Worm (Caenorhabditis elegans) whole organism, early embryonic: ENCODE results near the gene ugt-43.

Experiments used
- B0310.2 ChIP-seq: sonication (generic microtip); optimal IDR thresholded peaks from 2 replicates; lab custom pipeline; 2016; ENCODE audit warnings: mild to moderate bottlenecking, missing genetic modification characterization, missing compliant biosample characterization
- F13C5.2 ChIP-seq: sonication (generic microtip); optimal IDR thresholded peaks from 2 replicates; lab custom pipeline; 2017; ENCODE audit warnings: mild to moderate bottlenecking, missing genetic modification characterization, inconsistent platforms, missing compliant biosample characterization
- aly-1 ChIP-seq: sonication (generic microtip); optimal IDR thresholded peaks from 2 replicates; lab custom pipeline; 2016; ENCODE audit warnings: missing genetic modification characterization, missing compliant biosample characterization
- ama-1 ChIP-seq: fragments of 150-350 bp; optimal IDR thresholded peaks from 2 replicates; lab custom pipeline; 2014
- ceh-13 ChIP-seq: fragments of 200-800 bp; sonication (Bioruptor generic); optimal IDR thresholded peaks from 2 replicates; lab custom pipeline; 2018; ENCODE audit warnings: mild to moderate bottlenecking, missing genetic modification characterization, missing compliant biosample characterization
- ceh-36 ChIP-seq: sonication (generic microtip); optimal IDR thresholded peaks from 2 replicates; lab custom pipeline; 2016; ENCODE audit warnings: missing genetic modification characterization, inconsistent platforms, missing compliant biosample characterization
- ets-7 ChIP-seq: sonication (generic microtip); optimal IDR thresholded peaks from 2 replicates; lab custom pipeline; 2016; ENCODE audit warnings: missing genotype, missing genetic modification characterization, missing compliant biosample characterization
- flt-1 ChIP-seq: fragments of 200-800 bp; sonication (Bioruptor generic); IDR thresholded peaks from 2 replicates; pipeline ENCODE4 v1.3.6; 2022; ENCODE audit warnings: missing genetic modification characterization, missing compliant biosample characterization
- hmbx-1 ChIP-seq: sonication (generic microtip); optimal IDR thresholded peaks from 2 replicates; lab custom pipeline; 2016; ENCODE audit warnings: mild to moderate bottlenecking, missing genetic modification characterization, missing compliant biosample characterization
- hmg-4 ChIP-seq: fragments of 200-800 bp; sonication (Bioruptor generic); optimal IDR thresholded peaks from 2 replicates; lab custom pipeline; 2018; ENCODE audit warnings: mild to moderate bottlenecking, missing genetic modification characterization, missing compliant biosample characterization
- hnd-1 ChIP-seq: sonication (generic microtip); optimal IDR thresholded peaks from 2 replicates; lab custom pipeline; 2016; ENCODE audit warnings: missing genetic modification characterization, missing compliant biosample characterization
- pes-1 ChIP-seq: fragments of 200-800 bp; sonication (Bioruptor generic); IDR thresholded peaks from 2 replicates; pipeline ENCODE4 v1.3.6; 2022; ENCODE audit warnings: missing genetic modification reagents, missing genetic modification characterization, missing compliant biosample characterization
- scrt-1 ChIP-seq: fragments of 200-800 bp; sonication (Bioruptor generic); IDR thresholded peaks from 2 replicates; pipeline ENCODE4 v1.3.6; 2022; ENCODE audit warnings: missing genetic modification characterization, missing compliant biosample characterization
- sea-1 ChIP-seq: fragments of 200-800 bp; sonication (Bioruptor generic); conservative IDR thresholded peaks from 2 replicates; pipeline ENCODE4 v1.3.6; 2022; ENCODE audit warnings: missing genetic modification characterization, missing compliant biosample characterization
- tbx-11 ChIP-seq: fragments of 200-800 bp; sonication (Bioruptor generic); IDR thresholded peaks from 2 replicates; pipeline ENCODE4 v1.3.6; 2022; ENCODE audit warnings: missing genetic modification characterization, missing compliant biosample characterization
- tbx-37 ChIP-seq: fragments of 200-800 bp; sonication (Bioruptor generic); conservative IDR thresholded peaks from 2 replicates; pipeline ENCODE4 v1.3.6; 2022; ENCODE audit warnings: missing genetic modification reagents, missing genetic modification characterization, missing compliant biosample characterization
- tra-4 ChIP-seq: sonication (generic microtip); optimal IDR thresholded peaks from 2 replicates; lab custom pipeline; 2017; ENCODE audit warnings: missing genetic modification characterization, missing compliant biosample characterization

Gene ugt-43

DNA sequence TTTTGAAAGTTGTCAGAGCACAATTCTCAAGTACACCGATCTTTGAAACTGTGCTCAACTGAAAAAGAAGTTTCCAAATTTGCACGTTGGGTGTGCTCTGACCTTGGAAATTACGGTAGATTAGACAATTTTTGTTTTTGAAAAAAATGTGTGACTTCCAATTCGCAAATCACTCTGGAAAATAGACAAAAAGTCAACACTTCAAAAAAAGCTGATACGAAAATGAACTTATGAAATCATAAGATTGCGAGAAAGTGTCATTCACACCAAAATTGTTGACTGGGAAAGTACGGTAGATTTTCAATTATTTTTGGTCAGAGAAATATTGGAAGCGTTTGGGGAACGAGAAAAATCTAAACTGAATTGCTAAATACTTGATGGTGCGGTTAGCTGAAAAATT, 3.0 kb downstream of the ugt-43 start:
- TF ChIP-seq pes-1 (GFP tag; lab: Robert Waterston, UW) (no peak), tbx-37 (no peak), ets-7 (tag; lab: Kevin White, UChicago) (no peak), flt-1 (GFP tag; lab: Robert Waterston, UW) (no peak), aly-1 (tag; lab: Kevin White, UChicago) (no peak), ceh-36 (tag; lab: Kevin White, UChicago) (no peak), ama-1 (lab: Kevin White, UChicago) (no peak), hmg-4 (GFP tag; lab: Kevin White, UChicago) (no peak), hnd-1 (tag; lab: Kevin White, UChicago) (no peak), sea-1 (no peak), tra-4 (no peak), tbx-11 (GFP tag; lab: Robert Waterston, UW) (no peak), hmbx-1 (tag; lab: Kevin White, UChicago) (no peak), ceh-13 (no peak)

DNA sequence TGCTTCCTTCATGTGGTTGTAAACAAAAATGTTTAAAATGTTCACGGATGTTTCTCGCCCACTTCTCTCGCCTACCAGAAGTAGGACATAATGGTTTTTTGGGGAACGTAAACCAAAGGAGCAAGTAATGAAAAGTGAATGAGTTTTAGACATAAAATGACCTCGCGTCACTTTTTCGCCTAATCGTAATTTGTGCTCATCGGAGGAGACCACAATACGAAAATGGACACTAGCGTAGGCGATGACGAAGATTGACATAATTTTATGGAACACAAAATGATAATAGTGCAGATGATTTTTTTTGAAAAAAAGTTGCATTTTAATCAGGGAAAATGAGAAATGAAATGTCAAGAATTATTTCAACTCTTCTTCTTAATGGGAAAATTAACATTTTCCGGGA, 4.3 kb downstream of the ugt-43 start:
- TF ChIP-seq flt-1 (GFP tag; lab: Robert Waterston, UW) (no peak), ama-1 (lab: Kevin White, UChicago) (no peak), tbx-37 (no peak)

DNA sequence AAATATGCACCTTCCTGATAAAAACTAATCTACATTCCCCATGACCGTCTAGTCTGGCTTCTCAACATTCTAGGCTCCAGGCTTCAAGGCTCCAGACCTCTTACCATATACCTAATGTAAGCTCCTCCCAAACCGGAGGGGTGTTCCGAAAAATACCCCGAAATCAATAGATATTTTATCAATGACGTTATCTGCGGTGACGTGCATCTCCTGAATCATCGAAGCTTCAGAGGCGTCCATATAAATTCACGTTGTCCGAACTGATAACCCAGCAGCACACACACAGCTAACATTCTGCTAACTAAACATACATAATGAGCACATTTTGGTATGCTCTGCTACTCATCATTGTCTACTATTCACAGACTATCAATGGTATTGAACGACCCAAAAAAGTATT, 5.1 kb downstream of the ugt-43 start, which contains the start of gene ugt-44:
Gene ugt-44, plus strand, starts transcription at position 248 of the 400 bp plus-strand sequence.
- TF ChIP-seq ceh-13 (no peak), ets-7 (tag; lab: Kevin White, UChicago) (no peak), aly-1 (tag; lab: Kevin White, UChicago) (no peak)

DNA sequence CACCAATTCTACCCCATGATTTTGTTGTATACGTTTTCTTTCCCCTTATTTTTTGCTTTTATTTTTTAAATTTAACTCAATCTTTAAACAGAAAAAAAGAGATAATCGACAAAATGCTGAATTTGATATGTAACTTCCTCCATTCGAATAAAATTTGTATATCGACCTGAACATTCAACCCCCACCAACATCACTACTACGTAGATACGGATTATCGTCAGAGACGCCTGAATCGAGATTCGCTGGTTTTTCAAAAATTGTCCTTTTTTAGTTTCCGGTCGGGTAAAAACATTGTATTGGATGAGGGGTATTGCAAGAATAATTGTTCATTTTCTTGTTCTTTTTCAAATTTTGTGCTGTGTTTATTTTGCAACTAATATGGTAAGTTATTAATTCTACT, 8.1 kb downstream of the ugt-43 start, which contains the start of gene bgnt-1.1:
Gene bgnt-1.1, plus strand, starts transcription at position 301 of the 400 bp plus-strand sequence.
- TF ChIP-seq tbx-37 (no peak), ama-1 (lab: Kevin White, UChicago) (no peak), flt-1 (GFP tag; lab: Robert Waterston, UW) (no peak), aly-1 (tag; lab: Kevin White, UChicago) (no peak), pes-1 (GFP tag; lab: Robert Waterston, UW) (no peak), sea-1 (no peak)

DNA sequence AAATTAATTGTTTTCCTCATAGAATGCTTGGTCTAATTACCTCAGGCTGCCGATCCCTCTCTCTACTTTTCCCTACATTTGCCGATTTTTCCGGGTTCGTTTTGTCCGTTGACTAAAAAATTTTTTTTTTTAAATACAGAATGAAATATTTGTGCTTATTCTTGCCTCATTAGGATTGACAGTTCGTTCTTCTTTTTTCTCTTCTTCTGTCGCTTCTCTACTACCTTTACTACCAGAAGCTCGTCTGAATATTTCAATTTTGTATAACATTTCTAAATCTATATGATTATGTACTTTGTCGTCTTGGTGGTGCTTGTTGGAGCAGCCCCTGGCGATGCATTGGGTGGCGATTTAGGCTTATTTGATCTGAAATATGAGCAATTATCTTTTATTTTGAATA, 10.8 kb downstream of the ugt-43 start:
- TF ChIP-seq flt-1 (GFP tag; lab: Robert Waterston, UW): no peak
- no peak for TF ChIP-seq tbx-11 (GFP tag; lab: Robert Waterston, UW)
- TF ChIP-seq ceh-36 (tag; lab: Kevin White, UChicago): no peak

DNA sequence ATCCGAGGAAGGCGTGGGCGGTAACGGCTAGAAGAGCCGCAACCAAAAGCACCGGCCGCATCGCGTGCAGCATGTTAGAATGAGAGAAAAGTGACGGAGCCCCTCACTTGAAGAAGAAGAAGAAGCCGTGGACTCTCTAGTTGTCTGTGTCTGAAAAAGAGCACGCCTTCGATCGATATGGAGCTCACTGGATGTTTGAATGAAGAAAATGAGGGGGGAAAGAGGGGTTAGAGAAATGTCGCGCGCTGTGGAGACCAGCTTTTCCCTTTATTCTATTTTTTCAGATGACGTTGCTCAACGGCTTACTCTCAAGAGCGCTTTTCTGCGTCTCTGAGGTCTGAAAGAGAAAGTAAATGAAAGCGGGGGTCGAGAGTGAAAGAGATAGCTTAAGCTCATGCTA, 17.3 kb downstream of the ugt-43 start, which contains the start of gene egl-21:
Gene egl-21, minus strand, starts transcription at position 150 of the 400 bp plus-strand sequence.
- TF ChIP-seq hmg-4 (GFP tag; lab: Kevin White, UChicago) (no peak), tbx-11 (GFP tag; lab: Robert Waterston, UW) (peak; percentile 36; the same call in 1 of the 2 replicates), flt-1 (GFP tag; lab: Robert Waterston, UW) (no peak)

DNA sequence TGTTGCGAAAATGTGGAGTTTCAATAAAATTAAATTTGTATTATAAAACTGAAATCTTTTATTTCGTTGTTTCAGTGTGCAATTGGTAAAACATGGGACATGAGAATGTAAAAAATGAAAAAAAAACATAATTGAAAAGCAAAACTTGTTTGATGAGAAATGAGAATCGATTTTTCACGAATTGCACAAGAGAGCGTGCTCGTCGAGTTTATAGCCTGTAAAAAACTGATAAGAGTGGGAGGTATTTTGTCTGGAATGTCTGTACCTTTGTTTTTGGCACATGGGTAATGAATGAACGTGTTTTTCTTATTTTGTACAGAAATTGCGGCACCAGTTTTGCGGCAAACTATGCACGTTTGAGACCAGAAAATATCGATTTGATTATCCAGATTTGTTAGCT, 18.2 kb downstream of the ugt-43 start:
- TF ChIP-seq ceh-13 (no peak), pes-1 (GFP tag; lab: Robert Waterston, UW) (no peak), aly-1 (tag; lab: Kevin White, UChicago) (no peak), tbx-37 (no peak), ets-7 (tag; lab: Kevin White, UChicago) (no peak), tbx-11 (GFP tag; lab: Robert Waterston, UW) (no peak), ama-1 (lab: Kevin White, UChicago) (no peak), B0310.2 (tag; lab: Kevin White, UChicago) (no peak), hmbx-1 (tag; lab: Kevin White, UChicago) (no peak), ceh-36 (tag; lab: Kevin White, UChicago) (no peak), sea-1 (no peak), tra-4 (no peak), F13C5.2 (tag; lab: Kevin White, UChicago) (no peak)

DNA sequence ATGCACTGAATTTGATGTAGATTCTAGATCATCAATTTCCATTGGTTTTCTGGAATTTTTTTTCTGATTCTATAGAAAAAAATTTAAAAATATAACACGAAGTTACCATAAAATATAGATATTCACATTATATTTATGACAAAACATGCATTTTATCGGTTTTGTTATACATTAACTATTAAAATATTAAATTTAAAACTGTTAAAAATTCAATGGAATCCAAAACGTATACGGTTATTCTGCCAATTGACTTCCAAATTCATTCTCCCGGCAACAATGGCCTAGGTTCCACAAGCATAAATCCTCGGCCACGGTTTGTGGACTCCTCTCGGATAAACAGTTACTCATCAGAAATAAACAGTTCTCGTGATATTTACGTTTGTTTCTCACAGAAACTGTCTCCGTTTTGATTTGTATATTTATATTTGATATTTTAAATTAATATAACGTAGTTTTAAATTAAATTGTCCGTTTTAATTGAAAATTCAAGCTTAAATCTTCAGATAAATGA, 19.3 kb downstream of the ugt-43 start, which contains the start of the genes F01D4.5 and ced-5:
Gene F01D4.5, minus strand, starts transcription at position 51 of the 511 bp plus-strand sequence.
Gene ced-5, plus strand, starts transcription at position 504 of the 511 bp plus-strand sequence.
- TF ChIP-seq pes-1 (GFP tag; lab: Robert Waterston, UW) (no peak; the same call in 1 of the 2 replicates), flt-1 (GFP tag; lab: Robert Waterston, UW) (0 out of 2 replicates have a peak, but pooled peaks have one; percentile 46), ceh-36 (tag; lab: Kevin White, UChicago) (no peak), tbx-37 (peak; percentile 86), B0310.2 (tag; lab: Kevin White, UChicago) (peak; percentile 26), hnd-1 (tag; lab: Kevin White, UChicago) (peak; percentile 24)

DNA sequence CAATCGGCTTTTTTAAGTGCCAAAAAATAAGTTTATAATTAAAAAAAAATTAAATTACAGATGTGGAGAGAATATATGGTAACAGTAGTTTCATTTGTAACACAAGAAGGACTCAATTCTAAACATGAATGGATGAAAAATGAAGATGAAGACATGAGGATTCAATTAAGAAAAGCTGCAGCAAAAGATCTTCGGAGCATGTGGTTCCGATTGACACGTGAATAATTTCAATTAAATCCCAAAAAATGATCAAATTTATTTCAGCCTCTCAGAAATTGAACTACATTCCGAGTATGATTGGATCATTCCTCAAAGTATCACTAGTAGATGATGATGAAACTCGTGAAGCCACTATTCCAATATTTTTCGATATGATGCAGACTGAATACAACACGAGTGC, 25.0 kb downstream of the ugt-43 start:
- TF ChIP-seq ceh-13 (no peak), aly-1 (tag; lab: Kevin White, UChicago) (no peak), ama-1 (lab: Kevin White, UChicago) (no peak), B0310.2 (tag; lab: Kevin White, UChicago) (no peak), ceh-36 (tag; lab: Kevin White, UChicago) (no peak), flt-1 (GFP tag; lab: Robert Waterston, UW) (no peak), ets-7 (tag; lab: Kevin White, UChicago) (no peak), pes-1 (GFP tag; lab: Robert Waterston, UW) (no peak), sea-1 (no peak), hmg-4 (GFP tag; lab: Kevin White, UChicago) (no peak), scrt-1 (no peak), tbx-37 (no peak), hmbx-1 (tag; lab: Kevin White, UChicago) (no peak), hnd-1 (tag; lab: Kevin White, UChicago) (no peak), F13C5.2 (tag; lab: Kevin White, UChicago) (no peak), tra-4 (no peak), tbx-11 (GFP tag; lab: Robert Waterston, UW) (no peak)
